Fruit fly (Drosophila melanogaster) whole organism, embryonic: Measurements from ENCODE around the gene Arp8.

Source experiments
- Antp ChIP-seq: fragments of 200-800 bp; sonication (Bioruptor generic); optimal IDR thresholded peaks from 3 replicates; lab custom pipeline; 2016; ENCODE audit warnings: missing biosample characterization, missing genetic modification characterization
- Bdp1 ChIP-seq: fragments of 200-800 bp; sonication (Bioruptor generic); optimal IDR thresholded peaks from 3 replicates; lab custom pipeline; 2016; ENCODE audit warnings: missing biosample characterization, missing genetic modification characterization
- CG11696 ChIP-seq: fragments of 200-800 bp; sonication (Bioruptor generic); IDR thresholded peaks from 2 replicates; pipeline ENCODE4 v1.3.6; 2022; ENCODE audit warnings: missing biosample characterization, missing genetic modification characterization
- CG1233 ChIP-seq: fragments of 200-800 bp; sonication (Bioruptor generic); optimal IDR thresholded peaks from 4 replicates; lab custom pipeline; 2018; ENCODE audit warnings: missing biosample characterization, mild to moderate bottlenecking, missing genetic modification characterization
- CG13287 ChIP-seq: fragments of 200-800 bp; sonication (Bioruptor generic); IDR thresholded peaks from 2 replicates; pipeline ENCODE4 v1.3.6; 2022; ENCODE audit warnings: missing biosample characterization, missing genetic modification characterization; ENCODE audit not compliant: partially characterized antibody
- CG17186 ChIP-seq: fragments of 200-800 bp; sonication (Bioruptor generic); optimal IDR thresholded peaks from 3 replicates; lab custom pipeline; 2017; ENCODE audit warnings: missing biosample characterization, missing genetic modification reagents, missing genetic modification characterization
- CG17385 ChIP-seq: fragments of 200-800 bp; sonication (Bioruptor generic); optimal IDR thresholded peaks from 3 replicates; lab custom pipeline; 2018; ENCODE audit warnings: missing biosample characterization, mild to moderate bottlenecking, missing genetic modification characterization
- CG31224 ChIP-seq: fragments of 200-800 bp; sonication (Bioruptor generic); IDR thresholded peaks from 2 replicates; pipeline ENCODE4 v1.3.6; 2022; ENCODE audit warnings: missing biosample characterization, missing genetic modification characterization
- CG3163 ChIP-seq: fragments of 200-800 bp; sonication (Bioruptor generic); optimal IDR thresholded peaks from 3 replicates; lab custom pipeline; 2016; ENCODE audit warnings: missing biosample characterization, missing genetic modification characterization
- CG3281 ChIP-seq: fragments of 200-800 bp; sonication (Bioruptor generic); optimal IDR thresholded peaks from 3 replicates; lab custom pipeline; 2017; ENCODE audit warnings: missing biosample characterization, mild to moderate bottlenecking, missing genetic modification characterization
- CG34422 ChIP-seq: fragments of 200-800 bp; sonication (Bioruptor generic); IDR thresholded peaks from 3 replicates; pipeline ENCODE4 v1.3.6; 2022; ENCODE audit warnings: missing biosample characterization, missing genetic modification characterization
- CG42726 ChIP-seq: fragments of 200-800 bp; sonication (Bioruptor generic); IDR thresholded peaks from 2 replicates; pipeline ENCODE4 v1.3.6; 2022; ENCODE audit warnings: missing biosample characterization, missing genetic modification characterization; ENCODE audit not compliant: partially characterized antibody
- CG4424 ChIP-seq: fragments of 200-800 bp; sonication (Bioruptor generic); optimal IDR thresholded peaks from 3 replicates; lab custom pipeline; 2016; ENCODE audit warnings: missing biosample characterization, missing genetic modification characterization
- CG6689 ChIP-seq: fragments of 200-800 bp; sonication (Bioruptor generic); IDR thresholded peaks from 2 replicates; pipeline ENCODE4 v1.3.6; 2022; ENCODE audit warnings: missing biosample characterization, missing genetic modification characterization
- CG8290 ChIP-seq, 3 experiments: fragments of 200-800 bp; sonication (Bioruptor generic); optimal IDR thresholded peaks; 2 replicates each; lab custom pipeline; 2016 to 2019; ENCODE audit warnings: missing biosample characterization in 3 of 3, missing genetic modification characterization in 3 of 3, mild to moderate bottlenecking in 2 of 3, moderate library complexity in 1 of 3
- CG9876 ChIP-seq: fragments of 200-800 bp; sonication (Bioruptor generic); optimal IDR thresholded peaks from 2 replicates; lab custom pipeline; 2016; ENCODE audit warnings: missing biosample characterization, missing genetic modification characterization
- CG9932 ChIP-seq: fragments of 200-800 bp; sonication (Bioruptor generic); IDR thresholded peaks from 2 replicates; pipeline ENCODE4 v1.3.6; 2022; ENCODE audit warnings: missing biosample characterization, missing genetic modification characterization
- CHES-1-like ChIP-seq: fragments of 200-800 bp; sonication (Bioruptor generic); optimal IDR thresholded peaks from 2 replicates; lab custom pipeline; 2016; ENCODE audit warnings: missing biosample characterization, missing genetic modification characterization
- Fer1 ChIP-seq: fragments of 200-800 bp; sonication (Bioruptor generic); optimal IDR thresholded peaks from 2 replicates; lab custom pipeline; 2017; ENCODE audit warnings: missing biosample characterization, mild to moderate bottlenecking, missing genetic modification characterization
- GATAe ChIP-seq: fragments of 200-800 bp; sonication (Bioruptor generic); conservative IDR thresholded peaks from 2 replicates; pipeline ENCODE4 v1.3.6; 2022; ENCODE audit warnings: missing biosample characterization, missing genetic modification characterization
- HLHmδ ChIP-seq: fragments of 200-800 bp; sonication (Bioruptor generic); optimal IDR thresholded peaks from 2 replicates; lab custom pipeline; 2018; ENCODE audit warnings: missing biosample characterization, mild to moderate bottlenecking, missing genetic modification characterization, moderate library complexity
- MBD-R2 ChIP-seq: fragments of 200-800 bp; sonication (Bioruptor generic); IDR thresholded peaks from 2 replicates; pipeline ENCODE4 v1.3.6; 2022; ENCODE audit warnings: missing biosample characterization, missing genetic modification characterization
- Oli ChIP-seq: fragments of 200-800 bp; sonication (Bioruptor generic); optimal IDR thresholded peaks from 2 replicates; lab custom pipeline; 2018; ENCODE audit warnings: missing biosample characterization, mild to moderate bottlenecking, missing genetic modification characterization, moderate library complexity
- Six4 ChIP-seq: fragments of 200-800 bp; sonication (Bioruptor generic); optimal IDR thresholded peaks from 2 replicates; lab custom pipeline; 2016; ENCODE audit warnings: missing biosample characterization, missing genetic modification characterization
- Sry-δ ChIP-seq: fragments of 200-800 bp; sonication (Bioruptor generic); optimal IDR thresholded peaks from 2 replicates; lab custom pipeline; 2016; ENCODE audit warnings: missing biosample characterization, missing genetic modification characterization
- Usf ChIP-seq: fragments of 200-800 bp; sonication (Bioruptor generic); optimal IDR thresholded peaks from 2 replicates; lab custom pipeline; 2017; ENCODE audit warnings: missing genotype, missing biosample characterization, missing genetic modification characterization
- al ChIP-seq: fragments of 200-800 bp; sonication (Bioruptor generic); IDR thresholded peaks from 2 replicates; pipeline ENCODE4 v1.3.6; 2022; ENCODE audit warnings: missing biosample characterization, missing genetic modification characterization
- corto ChIP-seq: fragments of 200-800 bp; sonication (Bioruptor generic); optimal IDR thresholded peaks from 2 replicates; lab custom pipeline; 2016; ENCODE audit warnings: missing biosample characterization, mild to moderate bottlenecking, missing genetic modification characterization, moderate library complexity
- crol ChIP-seq: fragments of 200-800 bp; sonication (Bioruptor generic); IDR thresholded peaks from 2 replicates; pipeline ENCODE4 v1.3.6; 2022; ENCODE audit warnings: missing biosample characterization, missing genetic modification characterization
- dpn ChIP-seq, 2 experiments: fragments of 200-800 bp; sonication (Bioruptor generic); optimal IDR thresholded peaks; 3 replicates each; lab custom pipeline; 2016; ENCODE audit warnings: missing biosample characterization in 2 of 2, missing genetic modification characterization in 2 of 2
- eve ChIP-seq, 2 experiments: fragments of >200 bp; optimal IDR thresholded peaks; 2 replicates each; lab custom pipeline; 2017; ENCODE audit warnings: missing biosample characterization in 2 of 2, missing genetic modification characterization in 2 of 2
- fu2 ChIP-seq: fragments of 200-800 bp; sonication (Bioruptor generic); optimal IDR thresholded peaks from 2 replicates; lab custom pipeline; 2016; ENCODE audit warnings: missing biosample characterization, missing genetic modification characterization
- gcm2 ChIP-seq: fragments of 200-800 bp; sonication (Bioruptor generic); optimal IDR thresholded peaks from 2 replicates; lab custom pipeline; 2016; ENCODE audit warnings: missing biosample characterization, missing genetic modification characterization
- gem ChIP-seq: fragments of 200-800 bp; sonication (Bioruptor generic); optimal IDR thresholded peaks from 2 replicates; lab custom pipeline; 2019; ENCODE audit warnings: missing biosample characterization, mild to moderate bottlenecking, missing genetic modification characterization, moderate library complexity
- gfzf ChIP-seq: fragments of 200-800 bp; sonication (Bioruptor generic); optimal IDR thresholded peaks from 2 replicates; lab custom pipeline; 2016; ENCODE audit warnings: missing biosample characterization, mild to moderate bottlenecking, missing genetic modification characterization, moderate library complexity
- ind ChIP-seq: fragments of 200-800 bp; sonication (Bioruptor generic); optimal IDR thresholded peaks from 3 replicates; lab custom pipeline; 2016; ENCODE audit warnings: missing biosample characterization, missing genetic modification characterization
- luna ChIP-seq: fragments of 200-800 bp; sonication (Bioruptor generic); optimal IDR thresholded peaks from 2 replicates; lab custom pipeline; 2016; ENCODE audit warnings: missing biosample characterization, missing genetic modification characterization
- p53 ChIP-seq: fragments of 200-800 bp; sonication (Bioruptor generic); optimal IDR thresholded peaks from 2 replicates; lab custom pipeline; 2016; ENCODE audit warnings: missing biosample characterization, missing genetic modification characterization
- sima ChIP-seq: fragments of 200-800 bp; sonication (Bioruptor generic); optimal IDR thresholded peaks from 2 replicates; lab custom pipeline; 2016; ENCODE audit warnings: missing biosample characterization, missing genetic modification characterization
- slou ChIP-seq: fragments of 200-800 bp; sonication (Bioruptor generic); optimal IDR thresholded peaks from 3 replicates; lab custom pipeline; 2016; ENCODE audit warnings: missing biosample characterization, missing genetic modification characterization
- stwl ChIP-seq: fragments of 200-800 bp; sonication (Bioruptor generic); optimal IDR thresholded peaks from 3 replicates; lab custom pipeline; 2018; ENCODE audit warnings: missing biosample characterization, mild to moderate bottlenecking, missing genetic modification characterization, moderate library complexity
- tio ChIP-seq: fragments of 200-800 bp; sonication (Bioruptor generic); optimal IDR thresholded peaks from 2 replicates; lab custom pipeline; 2017; ENCODE audit warnings: missing biosample characterization, missing genetic modification characterization, inconsistent platforms
- tup ChIP-seq: fragments of 200-800 bp; sonication (Bioruptor generic); optimal IDR thresholded peaks from 2 replicates; lab custom pipeline; 2016; ENCODE audit warnings: missing biosample characterization, mild to moderate bottlenecking, missing genetic modification characterization, moderate library complexity
- vnd ChIP-seq: fragments of 200-800 bp; sonication (Bioruptor generic); IDR thresholded peaks from 3 replicates; pipeline ENCODE4 v1.3.6; 2022; ENCODE audit warnings: missing biosample characterization, missing genetic modification characterization; ENCODE audit not compliant: partially characterized antibody
- zfh1 ChIP-seq: fragments of 200-800 bp; sonication (Bioruptor generic); IDR thresholded peaks from 3 replicates; pipeline ENCODE4 v1.3.6; 2022; ENCODE audit warnings: missing biosample characterization, missing genetic modification characterization
- zfh2 ChIP-seq: fragments of 200-800 bp; sonication (Bioruptor generic); optimal IDR thresholded peaks from 2 replicates; lab custom pipeline; 2016; ENCODE audit warnings: missing biosample characterization, missing genetic modification characterization

The Arp8 gene

DNA sequence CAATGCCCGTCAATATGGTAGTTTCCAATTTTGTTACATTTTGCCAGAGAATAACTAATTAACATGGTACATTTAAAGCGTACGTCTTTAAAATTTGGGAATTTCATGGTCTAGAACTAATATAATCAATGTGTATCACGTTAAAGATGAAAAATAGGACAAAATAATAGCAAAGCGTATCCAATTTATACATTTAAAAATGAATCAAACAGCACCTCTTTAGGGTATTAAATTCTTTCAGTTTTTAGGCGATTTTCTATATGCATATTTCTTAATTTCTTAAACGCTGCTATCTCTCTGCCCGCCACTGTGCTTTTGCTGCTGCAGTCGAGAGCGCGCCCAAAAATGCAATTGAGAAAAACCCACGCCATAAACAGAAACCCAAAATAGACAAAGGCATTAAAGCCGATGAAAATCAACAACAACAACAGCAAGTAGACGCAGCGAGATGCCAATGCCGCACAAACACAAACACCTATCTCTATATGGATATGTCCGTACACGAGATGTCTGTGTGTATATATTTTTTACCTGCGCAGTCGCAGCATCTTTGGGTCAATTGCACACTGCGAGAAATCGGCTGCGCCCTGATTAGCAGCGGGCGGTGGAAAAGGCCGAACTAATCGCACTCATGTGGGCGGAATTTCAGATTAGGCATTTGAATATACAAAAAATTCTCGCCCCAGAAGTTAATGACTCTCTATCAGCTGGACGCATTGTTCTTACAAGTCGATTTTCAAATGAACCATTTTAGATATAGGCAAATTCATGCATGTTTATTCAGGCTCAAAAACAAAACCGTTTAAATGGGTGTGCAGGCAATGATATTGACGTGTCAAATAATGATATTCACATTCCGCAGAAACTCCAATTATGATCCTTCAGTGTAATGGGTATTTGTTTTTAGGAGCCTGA, 31.3 kb downstream of the Arp8 start (continued):
- no peak for TF ChIP-seq CHES-1-like
- no peak for TF ChIP-seq CG9876 (GFP tag; lab: Kevin White, UChicago)
- TF ChIP-seq CG8290 (GFP tag; optimal IDR thresholded peaks at IDR 0.05; lab: Kevin White, UChicago): peak; percentile 22
- TF ChIP-seq CG8290 (tag; optimal IDR thresholded peaks at IDR 0.05; lab: Kevin White, UChicago): no peak
- TF ChIP-seq dpn (GFP tag; optimal IDR thresholded peaks at IDR 0.05; lab: Kevin White, UChicago): no peak
- no peak for TF ChIP-seq MBD-R2 (GFP tag; lab: Robert Waterston, UW)
- TF ChIP-seq CG6689 (GFP tag; lab: Robert Waterston, UW): peak; percentile 41
- TF ChIP-seq CG1233 (GFP tag; lab: Kevin White, UChicago): peak; percentile 42
- no peak for TF ChIP-seq zfh2 (GFP tag; lab: Kevin White, UChicago)
- peak; percentile 65 for TF ChIP-seq CG4424 (GFP tag; lab: Kevin White, UChicago)
- TF ChIP-seq CG17186 (GFP tag; lab: Kevin White, UChicago): no peak
- TF ChIP-seq Six4: peak; percentile 29
- TF ChIP-seq fu2 (GFP tag; lab: Kevin White, UChicago): no peak
- no peak for TF ChIP-seq Antp
- TF ChIP-seq ind (GFP tag; lab: Kevin White, UChicago): no peak
- TF ChIP-seq CG13287: no peak
- no peak for TF ChIP-seq stwl
- no peak for TF ChIP-seq tup
- TF ChIP-seq CG11696: peak; percentile 87
- TF ChIP-seq sima (GFP tag; lab: Kevin White, UChicago): no peak
- no peak for TF ChIP-seq CG31224
- TF ChIP-seq vnd (GFP tag; lab: Robert Waterston, UW): no peak
- TF ChIP-seq al (GFP tag; lab: Robert Waterston, UW): no peak
- no peak for TF ChIP-seq gfzf
- TF ChIP-seq gcm2 (GFP tag; lab: Kevin White, UChicago): no peak
- TF ChIP-seq crol (GFP tag; lab: Robert Waterston, UW): no peak
- TF ChIP-seq CG3281 (GFP tag; lab: Kevin White, UChicago): no peak
- peak; percentile 80 for TF ChIP-seq p53 (GFP tag; lab: Kevin White, UChicago)
- no peak for TF ChIP-seq HLHmδ (GFP tag; lab: Kevin White, UChicago)
- TF ChIP-seq eve (GFP tag; optimal IDR thresholded peaks at IDR 0.05; lab: Kevin White, UChicago): no peak
- no peak for TF ChIP-seq CG42726 (GFP tag; lab: Robert Waterston, UW)
- TF ChIP-seq CG34422 (GFP tag; lab: Robert Waterston, UW): 0 out of 3 replicates have a peak, but pooled peaks have one; percentile 17
- TF ChIP-seq CG3163 (GFP tag; lab: Kevin White, UChicago): no peak
- TF ChIP-seq Usf (GFP tag; lab: Kevin White, UChicago): peak; percentile 21
- peak; percentile 84 for TF ChIP-seq Oli (tag; lab: Kevin White, UChicago)
- TF ChIP-seq slou (GFP tag; lab: Kevin White, UChicago): no peak
- peak; percentile 60 for TF ChIP-seq CG17385
- no peak for TF ChIP-seq CG9932 (GFP tag; lab: Robert Waterston, UW)
- no peak for TF ChIP-seq Bdp1 (GFP tag; lab: Kevin White, UChicago)
- peak; percentile 41; the same call in 2 of the 3 replicates for TF ChIP-seq zfh1
- TF ChIP-seq corto: no peak
- peak; percentile 16 for TF ChIP-seq Fer1 (GFP tag; lab: Kevin White, UChicago)
- no peak for TF ChIP-seq GATAe (GFP tag; lab: Robert Waterston, UW)
- TF ChIP-seq gem (tag; lab: Kevin White, UChicago): peak; percentile 84
- peak; percentile 44 for TF ChIP-seq tio (GFP tag; lab: Kevin White, UChicago)
- TF ChIP-seq Sry-δ (GFP tag; lab: Kevin White, UChicago): no peak
- TF ChIP-seq luna: no peak
